Worm (Caenorhabditis elegans) whole organism, L3 larva: ENCODE data around the gene C06B3.1.

ENCODE experiments used
- R02D3.7 ChIP-seq: fragments of 150-350 bp; optimal IDR thresholded peaks from 2 replicates; lab custom pipeline; 2014; ENCODE audit warnings: missing biosample characterization, missing genetic modification characterization
- ZK546.5 ChIP-seq: sonication (generic microtip); optimal IDR thresholded peaks from 2 replicates; lab custom pipeline; 2017; ENCODE audit warnings: missing biosample characterization, missing genetic modification characterization
- aly-2 ChIP-seq: fragments of 150-350 bp; optimal IDR thresholded peaks from 2 replicates; lab custom pipeline; 2014; ENCODE audit warnings: missing biosample characterization, missing genetic modification characterization
- ama-1 ChIP-seq: fragments of 150-350 bp; optimal IDR thresholded peaks from 2 replicates; lab custom pipeline; 2018
- ceh-16 ChIP-seq: sonication (generic microtip); optimal IDR thresholded peaks from 2 replicates; lab custom pipeline; 2017; ENCODE audit warnings: missing biosample characterization, missing genetic modification characterization
- ceh-82 ChIP-seq: fragments of 150-350 bp; optimal IDR thresholded peaks from 2 replicates; lab custom pipeline; 2014; ENCODE audit warnings: missing biosample characterization, missing genetic modification characterization
- egl-5 ChIP-seq: fragments of 150-350 bp; optimal IDR thresholded peaks from 2 replicates; lab custom pipeline; 2017; ENCODE audit warnings: missing biosample characterization, missing genetic modification reagents, missing genetic modification characterization, inconsistent platforms
- elt-2 ChIP-seq: sonication (generic microtip); optimal IDR thresholded peaks from 2 replicates; lab custom pipeline; 2016; ENCODE audit warnings: missing genetic modification reagents, mild to moderate bottlenecking, missing genetic modification characterization, missing compliant biosample characterization
- eor-1 ChIP-seq, 2 experiments: fragments of 150-350 bp; optimal IDR thresholded peaks; 2 replicates each; lab custom pipeline; 2014 to 2018; ENCODE audit warnings: missing biosample characterization in 2 of 2, missing genetic modification characterization in 2 of 2
- fkh-10 ChIP-seq: sonication (generic microtip); optimal IDR thresholded peaks from 2 replicates; lab custom pipeline; 2017; ENCODE audit warnings: missing biosample characterization, missing genetic modification reagents, missing genetic modification characterization
- fkh-2 ChIP-seq: fragments of 150-350 bp; optimal IDR thresholded peaks from 2 replicates; lab custom pipeline; 2014; ENCODE audit warnings: missing biosample characterization, missing genetic modification reagents, missing genetic modification characterization
- jun-1 ChIP-seq: fragments of 150-350 bp; optimal IDR thresholded peaks from 2 replicates; lab custom pipeline; 2014; ENCODE audit warnings: missing biosample characterization, missing genetic modification reagents, missing genetic modification characterization
- lsy-12 ChIP-seq: sonication (generic microtip); optimal IDR thresholded peaks from 2 replicates; lab custom pipeline; 2016; ENCODE audit warnings: mild to moderate bottlenecking, missing genetic modification characterization, missing compliant biosample characterization
- mdl-1 ChIP-seq: fragments of 150-350 bp; optimal IDR thresholded peaks from 2 replicates; lab custom pipeline; 2014; ENCODE audit warnings: missing biosample characterization, missing genetic modification characterization
- mml-1 ChIP-seq: fragments of 150-350 bp; sonication (generic microtip); optimal IDR thresholded peaks from 3 replicates; lab custom pipeline; 2014; ENCODE audit warnings: missing biosample characterization, missing genetic modification characterization
- nfya-1 ChIP-seq: sonication (generic microtip); optimal IDR thresholded peaks from 2 replicates; lab custom pipeline; 2017; ENCODE audit warnings: missing genetic modification characterization, mild to moderate bottlenecking, missing compliant biosample characterization, antibody characterized with exemption, moderate library complexity; ENCODE audit not compliant: insufficient read depth
- nhr-11 ChIP-seq: fragments of 150-350 bp; optimal IDR thresholded peaks from 2 replicates; lab custom pipeline; 2014; ENCODE audit warnings: missing biosample characterization, missing genetic modification characterization
- nhr-12 ChIP-seq: fragments of 150-350 bp; optimal IDR thresholded peaks from 2 replicates; lab custom pipeline; 2014; ENCODE audit warnings: missing biosample characterization, missing genetic modification characterization
- nhr-237 ChIP-seq: fragments of 150-350 bp; optimal IDR thresholded peaks from 2 replicates; lab custom pipeline; 2014; ENCODE audit warnings: missing biosample characterization, missing genetic modification characterization
- nhr-28 ChIP-seq: fragments of 150-350 bp; optimal IDR thresholded peaks from 2 replicates; lab custom pipeline; 2014; ENCODE audit warnings: missing biosample characterization, missing genetic modification characterization
- nhr-43 ChIP-seq: sonication (generic microtip); optimal IDR thresholded peaks from 2 replicates; lab custom pipeline; 2016; ENCODE audit warnings: mild to moderate bottlenecking, missing genetic modification characterization, missing compliant biosample characterization; ENCODE audit not compliant: poor library complexity, severe bottlenecking
- nhr-76 ChIP-seq: fragments of 150-350 bp; sonication (generic microtip); optimal IDR thresholded peaks from 5 replicates; lab custom pipeline; 2014; ENCODE audit warnings: missing biosample characterization, missing genetic modification characterization
- nhr-77 ChIP-seq: fragments of 150-350 bp; optimal IDR thresholded peaks from 2 replicates; lab custom pipeline; 2014; ENCODE audit warnings: missing biosample characterization, missing genetic modification characterization
- pha-4 ChIP-seq: fragments of 150-350 bp; optimal IDR thresholded peaks from 2 replicates; lab custom pipeline; 2014; ENCODE audit warnings: missing biosample characterization, missing genetic modification reagents, missing genetic modification characterization
- pqm-1 ChIP-seq: fragments of 150-350 bp; optimal IDR thresholded peaks from 2 replicates; lab custom pipeline; 2017; ENCODE audit warnings: missing biosample characterization, missing genetic modification characterization, inconsistent platforms
- sea-2 ChIP-seq: fragments of 150-350 bp; sonication (generic microtip); optimal IDR thresholded peaks from 4 replicates; lab custom pipeline; 2014; ENCODE audit warnings: missing biosample characterization, missing genetic modification reagents, missing genetic modification characterization
- snpc-4 ChIP-seq: fragments of 150-350 bp; optimal IDR thresholded peaks from 2 replicates; lab custom pipeline; 2014; ENCODE audit warnings: missing biosample characterization, missing genetic modification characterization
- tbx-2 ChIP-seq: sonication (generic microtip); optimal IDR thresholded peaks from 2 replicates; lab custom pipeline; 2016; ENCODE audit warnings: mild to moderate bottlenecking, missing genetic modification characterization, missing compliant biosample characterization
- unc-39 ChIP-seq: sonication (generic microtip); optimal IDR thresholded peaks from 4 replicates; lab custom pipeline; 2017; ENCODE audit warnings: missing biosample characterization, missing genetic modification characterization
- unc-62 ChIP-seq: fragments of 150-350 bp; sonication (generic microtip); optimal IDR thresholded peaks from 4 replicates; lab custom pipeline; 2014; ENCODE audit warnings: missing biosample characterization, missing genetic modification reagents, missing genetic modification characterization
- zag-1 ChIP-seq: fragments of 150-350 bp; optimal IDR thresholded peaks from 2 replicates; lab custom pipeline; 2014; ENCODE audit warnings: missing biosample characterization, missing genetic modification characterization
- ztf-11 ChIP-seq: fragments of 150-350 bp; optimal IDR thresholded peaks from 2 replicates; lab custom pipeline; 2014; ENCODE audit warnings: missing biosample characterization, missing genetic modification characterization

C06B3.1 gene

DNA sequence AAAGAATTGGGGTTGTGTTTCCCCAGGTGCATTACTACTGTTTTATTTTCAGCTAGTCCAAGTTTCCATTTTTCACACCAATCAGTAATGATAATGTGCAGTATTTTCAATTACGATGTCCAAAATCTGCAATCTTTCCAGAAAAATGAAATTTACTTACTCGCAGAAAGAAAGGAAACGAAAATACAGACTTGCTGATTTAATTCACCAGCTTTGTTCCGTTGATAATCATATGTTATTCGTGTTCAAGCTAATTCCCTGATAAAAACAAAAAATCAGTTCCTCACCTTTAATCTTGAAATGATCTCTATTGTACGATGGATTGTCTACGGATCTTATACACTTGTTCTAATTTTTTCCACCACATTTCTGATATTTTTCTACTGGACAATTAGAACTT is 21.3 kb downstream of the C06B3.1 start, which contains the start of gene srxa-11:
TSS of gene srxa-11 (plus strand) at position 301 of the 400 bp plus-strand sequence.
- TF ChIP-seq nhr-77: no peak
- TF ChIP-seq, all 47 proteins: peak for 0

- TF ChIP-seq unc-62 (GFP tag; lab: Kevin White, UChicago) (no peak), snpc-4 (no peak), nhr-12 (tag; lab: Kevin White, UChicago) (no peak), mdl-1 (tag; lab: Kevin White, UChicago) (no peak), unc-39 (tag; lab: Kevin White, UChicago) (no peak), ZK546.5 (tag; lab: Kevin White, UChicago) (no peak), nhr-237 (tag; lab: Kevin White, UChicago) (no peak), nhr-11 (tag; lab: Kevin White, UChicago) (no peak), elt-2 (tag; lab: Kevin White, UChicago) (no peak), zag-1 (no peak), pqm-1 (no peak), R02D3.7 (tag; lab: Kevin White, UChicago) (no peak), eor-1 (tag; optimal IDR thresholded peaks at IDR 0.05; lab: Kevin White, UChicago) (no peak), nhr-28 (tag; lab: Kevin White, UChicago) (no peak), nfya-1 (tag; lab: Kevin White, UChicago) (no peak), egl-5 (tag; lab: Kevin White, UChicago) (no peak), aly-2 (no peak), mml-1 (tag; lab: Kevin White, UChicago) (no peak), ama-1 (no peak), pha-4 (tag; lab: Kevin White, UChicago) (no peak)
These were observed 23.8 kb downstream of the C06B3.1 start, which contains the start of gene srxa-12 for ce11 chrV:13926398-13926797. Gene srxa-12 (plus strand): TSS chrV:13926698.

DNA sequence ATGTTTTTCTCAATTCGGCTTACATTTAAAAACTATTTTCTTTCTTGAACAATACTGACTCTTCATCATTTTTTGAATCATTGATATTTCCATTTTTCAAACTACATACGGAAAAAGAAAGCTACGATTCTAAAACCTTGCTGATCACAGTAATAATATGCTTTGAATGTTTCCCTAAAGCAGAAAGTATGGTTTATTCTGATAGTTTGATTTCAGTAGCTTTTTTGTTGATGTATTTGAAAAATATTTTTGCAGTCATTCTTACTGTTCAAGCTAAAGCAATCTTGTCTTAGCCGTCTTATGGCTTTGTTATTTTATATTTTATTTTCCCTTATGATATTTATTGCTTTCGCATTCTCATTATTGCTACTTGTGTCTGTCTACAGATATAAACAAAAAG is 26.9 kb downstream of the C06B3.1 start, which contains the start of gene srxa-13:
TSS of gene srxa-13 (plus strand) at position 301 of the 400 bp plus-strand sequence.
- TF ChIP-seq jun-1 (tag; lab: Kevin White, UChicago) (no peak), nhr-28 (tag; lab: Kevin White, UChicago) (no peak), lsy-12 (tag; lab: Kevin White, UChicago) (no peak), snpc-4 (no peak), mml-1 (tag; lab: Kevin White, UChicago) (no peak)

- TF ChIP-seq nhr-12 (tag; lab: Kevin White, UChicago) (no peak), egl-5 (tag; lab: Kevin White, UChicago) (no peak), nhr-11 (tag; lab: Kevin White, UChicago) (no peak), mml-1 (tag; lab: Kevin White, UChicago) (no peak), nhr-77 (no peak), sea-2 (GFP tag; lab: Kevin White, UChicago) (no peak), unc-39 (tag; lab: Kevin White, UChicago) (no peak), tbx-2 (no peak), lsy-12 (tag; lab: Kevin White, UChicago) (no peak), pha-4 (tag; lab: Kevin White, UChicago) (no peak), ceh-16 (tag; lab: Kevin White, UChicago) (no peak), ztf-11 (tag; lab: Kevin White, UChicago) (no peak), ZK546.5 (tag; lab: Kevin White, UChicago) (no peak), snpc-4 (no peak), elt-2 (tag; lab: Kevin White, UChicago) (no peak), ceh-82 (tag; lab: Kevin White, UChicago) (no peak), fkh-2 (tag; lab: Kevin White, UChicago) (no peak), nhr-43 (no peak)
These were observed 28.6 kb downstream of the C06B3.1 start, which contains the start of gene C06B3.16 for ce11 chrV:13931225-13931624. Gene C06B3.16 (plus strand): TSS chrV:13931525.

DNA sequence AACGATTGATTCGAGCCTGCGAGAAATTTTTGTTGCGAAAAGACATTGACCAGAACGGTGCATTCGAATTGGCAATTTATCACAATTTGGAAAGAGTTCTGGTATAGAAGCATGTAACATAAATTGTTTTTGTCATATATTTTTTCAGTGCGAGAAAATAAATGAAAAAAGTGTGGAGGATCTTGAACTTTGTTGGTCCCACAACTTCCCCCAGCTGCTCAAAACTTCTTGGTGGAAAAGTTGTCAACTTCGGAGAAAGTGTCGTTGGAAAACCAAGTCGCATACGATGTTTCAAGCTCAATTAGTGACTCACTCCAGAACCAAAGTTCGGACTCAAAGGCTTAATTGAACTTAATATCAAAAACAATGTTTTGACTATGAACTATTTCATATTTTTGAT is 29.4 kb downstream of the C06B3.1 start:
- TF ChIP-seq ceh-82 (tag; lab: Kevin White, UChicago): no peak
- TF ChIP-seq fkh-10 (GFP tag; lab: Kevin White, UChicago): no peak
- no peak for TF ChIP-seq ama-1
- TF ChIP-seq nhr-76 (tag; lab: Kevin White, UChicago): no peak
- no peak for TF ChIP-seq mml-1 (tag; lab: Kevin White, UChicago)
- TF ChIP-seq, all 47 proteins: peak for 0
